Worm (Caenorhabditis elegans) whole organism, young adult: ENCODE data around the gene pacs-1.

Experiments
- B0035.1 ChIP-seq: sonication (generic microtip); optimal IDR thresholded peaks from 2 replicates; lab custom pipeline; 2016; ENCODE audit warnings: missing genetic modification characterization, mild to moderate bottlenecking, missing compliant biosample characterization, missing genotype, missing genetic modification reagents
- C06A6.2 ChIP-seq: fragments of 200-800 bp; sonication (Bioruptor generic); conservative IDR thresholded peaks from 2 replicates; pipeline ENCODE4 v1.3.6; 2022; ENCODE audit warnings: missing genetic modification characterization, missing compliant biosample characterization
- F10E7.11 ChIP-seq: sonication (generic microtip); optimal IDR thresholded peaks from 2 replicates; lab custom pipeline; 2017; ENCODE audit warnings: mild to moderate bottlenecking, missing genetic modification characterization, moderate library complexity, missing compliant biosample characterization
- F22D6.2 ChIP-seq: sonication (generic microtip); optimal IDR thresholded peaks from 2 replicates; lab custom pipeline; 2016; ENCODE audit warnings: mild to moderate bottlenecking, missing genetic modification characterization, missing compliant biosample characterization
- F23B12.7 ChIP-seq: sonication (generic microtip); optimal IDR thresholded peaks from 2 replicates; lab custom pipeline; 2017; ENCODE audit warnings: missing genetic modification characterization, mild to moderate bottlenecking, missing compliant biosample characterization, antibody characterized with exemption, moderate library complexity; ENCODE audit not compliant: insufficient read depth
- F49E8.2 ChIP-seq: sonication (generic microtip); optimal IDR thresholded peaks from 3 replicates; lab custom pipeline; 2017; ENCODE audit warnings: missing genetic modification characterization, mild to moderate bottlenecking, missing compliant biosample characterization, antibody characterized with exemption, moderate library complexity; ENCODE audit not compliant: insufficient read depth
- K11D2.4 ChIP-seq: fragments of 200-800 bp; sonication (Bioruptor generic); IDR thresholded peaks from 2 replicates; pipeline ENCODE4 v1.3.6; 2022; ENCODE audit warnings: missing genetic modification reagents, missing genetic modification characterization, missing compliant biosample characterization
- Y53G8AR.9 ChIP-seq: fragments of 200-800 bp; sonication (Bioruptor generic); conservative IDR thresholded peaks from 2 replicates; pipeline ENCODE4 v1.3.6; 2022; ENCODE audit warnings: missing genetic modification reagents, missing genetic modification characterization, missing compliant biosample characterization
- Y67H2A.10 ChIP-seq: fragments of 200-800 bp; sonication (Bioruptor generic); conservative IDR thresholded peaks from 2 replicates; pipeline ENCODE4 v1.3.6; 2022; ENCODE audit warnings: missing genetic modification reagents, missing genetic modification characterization, missing compliant biosample characterization
- Y79H2A.3 ChIP-seq: fragments of 200-800 bp; sonication (Bioruptor generic); conservative IDR thresholded peaks from 2 replicates; pipeline ENCODE4 v1.3.6; 2022; ENCODE audit warnings: missing genetic modification reagents, missing genetic modification characterization, missing compliant biosample characterization
- akir-1 ChIP-seq: fragments of 200-800 bp; sonication (Bioruptor generic); optimal IDR thresholded peaks from 2 replicates; lab custom pipeline; 2018; ENCODE audit warnings: mild to moderate bottlenecking, missing genetic modification characterization, moderate library complexity, missing compliant biosample characterization
- ama-1 ChIP-seq, 3 experiments: fragments of 150-350 bp in 1 of 3; sonication (generic microtip) in 2 of 3; optimal IDR thresholded peaks; 2 replicates each; lab custom pipeline; 2014 to 2018; ENCODE audit warnings: missing biosample characterization in 2 of 3, missing genetic modification characterization in 2 of 3, missing genetic modification reagents in 2 of 3
- attf-5 ChIP-seq: fragments of 200-800 bp; sonication (Bioruptor generic); optimal IDR thresholded peaks from 2 replicates; lab custom pipeline; 2018; ENCODE audit warnings: mild to moderate bottlenecking, missing genetic modification characterization, missing compliant biosample characterization
- ccch-3 ChIP-seq: fragments of 200-800 bp; sonication (Bioruptor generic); optimal IDR thresholded peaks from 2 replicates; lab custom pipeline; 2018; ENCODE audit warnings: mild to moderate bottlenecking, missing genetic modification characterization, missing compliant biosample characterization
- ceh-58 ChIP-seq: fragments of 200-800 bp; sonication (Bioruptor generic); IDR thresholded peaks from 2 replicates; pipeline ENCODE4 v1.3.6; 2022; ENCODE audit warnings: missing genetic modification characterization, missing compliant biosample characterization
- chd-7 ChIP-seq: sonication (generic microtip); optimal IDR thresholded peaks from 2 replicates; lab custom pipeline; 2016; ENCODE audit warnings: mild to moderate bottlenecking, missing genetic modification characterization, moderate library complexity, missing compliant biosample characterization
- dpl-1 ChIP-seq: fragments of 150-350 bp; optimal IDR thresholded peaks from 2 replicates; lab custom pipeline; 2014; ENCODE audit warnings: missing biosample characterization, missing genetic modification reagents, missing genetic modification characterization
- fkh-3 ChIP-seq: sonication (generic microtip); optimal IDR thresholded peaks from 2 replicates; lab custom pipeline; 2016; ENCODE audit warnings: mild to moderate bottlenecking, missing genetic modification characterization, missing compliant biosample characterization
- hlh-26 ChIP-seq: fragments of 200-800 bp; sonication (Bioruptor generic); conservative IDR thresholded peaks from 2 replicates; pipeline ENCODE4 v1.3.6; 2022; ENCODE audit warnings: missing genetic modification reagents, missing genetic modification characterization, missing compliant biosample characterization
- hmg-1.2 ChIP-seq: fragments of 200-800 bp; sonication (Bioruptor generic); IDR thresholded peaks from 2 replicates; pipeline ENCODE4 v1.3.6; 2022; ENCODE audit warnings: missing genetic modification reagents, missing genetic modification characterization, missing compliant biosample characterization
- hrde-1 ChIP-seq: sonication (generic microtip); optimal IDR thresholded peaks from 2 replicates; lab custom pipeline; 2016; ENCODE audit warnings: missing genetic modification characterization, mild to moderate bottlenecking, missing compliant biosample characterization, moderate library complexity, missing genotype, missing genetic modification reagents, borderline replicate concordance
- let-607 ChIP-seq, 2 experiments: fragments of 200-800 bp in 1 of 2; sonication (Bioruptor generic) in 1 of 2; sonication (generic microtip) in 1 of 2; optimal IDR thresholded peaks; 2 replicates each; lab custom pipeline; 2016 to 2018; ENCODE audit warnings: mild to moderate bottlenecking in 2 of 2, missing compliant biosample characterization in 2 of 2, missing genetic modification characterization in 2 of 2, moderate library complexity in 2 of 2, missing genotype in 1 of 2
- lin-26 ChIP-seq: fragments of 200-800 bp; sonication (Bioruptor generic); IDR thresholded peaks from 2 replicates; pipeline ENCODE4 v1.3.6; 2022; ENCODE audit warnings: missing genetic modification reagents, missing genetic modification characterization, missing compliant biosample characterization
- lin-54 ChIP-seq: fragments of 200-800 bp; sonication (Bioruptor generic); optimal IDR thresholded peaks from 2 replicates; lab custom pipeline; 2018; ENCODE audit warnings: mild to moderate bottlenecking, missing genetic modification characterization, missing compliant biosample characterization
- lsl-1 ChIP-seq: fragments of 200-800 bp; sonication (Bioruptor generic); optimal IDR thresholded peaks from 2 replicates; lab custom pipeline; 2018; ENCODE audit warnings: mild to moderate bottlenecking, missing genetic modification characterization, moderate library complexity, missing compliant biosample characterization
- lsy-27 ChIP-seq: sonication (generic microtip); optimal IDR thresholded peaks from 2 replicates; lab custom pipeline; 2017; ENCODE audit warnings: missing genetic modification characterization, mild to moderate bottlenecking, missing compliant biosample characterization, antibody characterized with exemption, missing genotype, borderline replicate concordance; ENCODE audit not compliant: insufficient read depth
- madf-6 ChIP-seq: fragments of 200-800 bp; sonication (Bioruptor generic); IDR thresholded peaks from 2 replicates; pipeline ENCODE4 v1.3.6; 2022; ENCODE audit warnings: missing genetic modification reagents, missing genetic modification characterization, missing compliant biosample characterization
- mel-28 ChIP-seq: sonication (generic microtip); optimal IDR thresholded peaks from 2 replicates; lab custom pipeline; 2016; ENCODE audit warnings: borderline replicate concordance, mild to moderate bottlenecking, missing genetic modification characterization, missing compliant biosample characterization
- nfya-2 ChIP-seq: fragments of 200-800 bp; sonication (Bioruptor generic); IDR thresholded peaks from 2 replicates; pipeline ENCODE4 v1.3.6; 2022; ENCODE audit warnings: missing genetic modification reagents, missing genetic modification characterization, missing compliant biosample characterization
- nhr-179 ChIP-seq: sonication (generic microtip); optimal IDR thresholded peaks from 2 replicates; lab custom pipeline; 2016; ENCODE audit warnings: mild to moderate bottlenecking, missing genetic modification characterization, missing compliant biosample characterization
- nhr-90 ChIP-seq: sonication (generic microtip); optimal IDR thresholded peaks from 2 replicates; lab custom pipeline; 2016; ENCODE audit warnings: missing genotype, mild to moderate bottlenecking, missing genetic modification characterization, missing compliant biosample characterization
- rpc-1 ChIP-seq, 2 experiments: fragments of 150-350 bp in 1 of 2; sonication (generic microtip) in 1 of 2; optimal IDR thresholded peaks; 2 replicates each; lab custom pipeline; 2014 to 2018; ENCODE audit warnings: missing biosample characterization in 1 of 2, missing genetic modification characterization in 1 of 2, missing genetic modification reagents in 1 of 2, missing genotype in 1 of 2
- snpc-1.3 ChIP-seq: sonication (generic microtip); optimal IDR thresholded peaks from 2 replicates; lab custom pipeline; 2017; ENCODE audit warnings: missing genetic modification characterization, mild to moderate bottlenecking, missing compliant biosample characterization, antibody characterized with exemption, moderate library complexity, missing genotype, missing genetic modification reagents; ENCODE audit not compliant: insufficient read depth
- snpc-3.4 ChIP-seq: sonication (generic microtip); optimal IDR thresholded peaks from 2 replicates; lab custom pipeline; 2017; ENCODE audit warnings: missing genetic modification characterization, mild to moderate bottlenecking, missing compliant biosample characterization, antibody characterized with exemption, moderate library complexity, missing genotype, missing genetic modification reagents
- snpc-4 ChIP-seq, 5 experiments: fragments of 150-350 bp in 1 of 5; sonication (generic microtip) in 4 of 5; optimal IDR thresholded peaks; 2 replicates each; lab custom pipeline; 2014 to 2018; ENCODE audit warnings: missing genetic modification characterization in 5 of 5, missing biosample characterization in 3 of 5, antibody characterized with exemption in 2 of 5, mild to moderate bottlenecking in 2 of 5, missing compliant biosample characterization in 2 of 5, missing genotype in 2 of 5, moderate library complexity in 2 of 5, missing genetic modification reagents in 1 of 5
- sptf-2 ChIP-seq: fragments of 200-800 bp; sonication (Bioruptor generic); optimal IDR thresholded peaks from 2 replicates; lab custom pipeline; 2018; ENCODE audit warnings: mild to moderate bottlenecking, missing genetic modification characterization, missing compliant biosample characterization
- unc-62 ChIP-seq: fragments of 150-350 bp; optimal IDR thresholded peaks from 2 replicates; lab custom pipeline; 2014; ENCODE audit warnings: missing biosample characterization, missing genetic modification reagents, missing genetic modification characterization
- zfh-2 ChIP-seq: fragments of 200-800 bp; sonication (Bioruptor generic); conservative IDR thresholded peaks from 2 replicates; pipeline ENCODE4 v1.3.6; 2022; ENCODE audit warnings: missing genetic modification reagents, missing genetic modification characterization, missing compliant biosample characterization
- zim-3 ChIP-seq: sonication (generic microtip); optimal IDR thresholded peaks from 2 replicates; lab custom pipeline; 2017; ENCODE audit warnings: mild to moderate bottlenecking, missing genetic modification characterization, moderate library complexity, missing compliant biosample characterization

pacs-1 gene

DNA sequence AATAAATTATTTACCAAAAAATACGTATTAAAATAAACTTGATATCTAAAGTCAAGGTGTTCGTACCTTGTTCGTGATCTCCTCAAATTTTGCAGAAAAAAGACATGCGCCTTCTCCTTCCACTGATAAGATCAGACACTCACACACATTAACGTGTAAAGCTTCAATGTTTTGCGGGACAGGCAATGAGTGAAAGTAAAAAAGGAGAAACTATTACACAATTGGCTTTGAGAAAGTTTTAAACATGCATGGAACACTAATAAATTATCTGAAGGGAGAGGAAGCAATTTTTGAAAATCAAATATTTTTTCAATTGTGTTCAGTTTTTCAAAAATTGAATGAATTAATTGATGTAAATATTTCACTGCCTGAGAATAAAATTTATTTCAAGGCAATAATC, 7.9 kb upstream of the pacs-1 start:
- no peak for TF ChIP-seq nfya-2
- TF ChIP-seq Y79H2A.3 (GFP tag; lab: Robert Waterston, UW): no peak
- no peak for TF ChIP-seq zim-3 (tag; lab: Kevin White, UChicago)
- no peak for TF ChIP-seq let-607 (tag; optimal IDR thresholded peaks at IDR 0.05; lab: Kevin White, UChicago)
- no peak for TF ChIP-seq F23B12.7 (tag; lab: Kevin White, UChicago)
- TF ChIP-seq nhr-90 (tag; lab: Kevin White, UChicago): no peak
- no peak for TF ChIP-seq fkh-3 (tag; lab: Kevin White, UChicago)
- TF ChIP-seq Y53G8AR.9 (GFP tag; lab: Robert Waterston, UW): no peak
- TF ChIP-seq B0035.1 (tag; lab: Kevin White, UChicago): no peak
- no peak for TF ChIP-seq Y67H2A.10

DNA sequence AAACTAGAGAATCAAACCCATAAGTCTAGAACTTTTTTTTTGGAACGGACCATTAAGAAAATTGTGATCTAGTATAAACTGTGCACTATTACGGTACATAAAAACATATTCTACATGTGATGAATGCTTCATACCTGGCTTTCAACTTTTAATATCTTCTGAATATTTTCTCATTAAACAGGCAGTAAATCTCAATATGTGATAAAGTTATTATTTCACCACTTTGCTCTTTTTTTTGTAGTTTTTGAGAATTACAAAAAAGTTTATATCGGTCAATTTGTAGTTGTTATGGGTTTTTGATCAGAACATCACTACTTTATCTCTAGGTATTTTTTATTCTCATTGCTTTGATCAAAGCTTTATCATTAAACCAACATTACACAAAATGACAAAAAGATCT, 7.3 kb upstream of the pacs-1 start:
- TF ChIP-seq rpc-1 (optimal IDR thresholded peaks at IDR 0.05; lab: Kevin White, UChicago) (no peak), rpc-1 (tag; optimal IDR thresholded peaks at IDR 0.05; lab: Kevin White, UChicago) (no peak), hrde-1 (tag; lab: Kevin White, UChicago) (no peak), unc-62 (GFP tag; lab: Kevin White, UChicago) (no peak)

DNA sequence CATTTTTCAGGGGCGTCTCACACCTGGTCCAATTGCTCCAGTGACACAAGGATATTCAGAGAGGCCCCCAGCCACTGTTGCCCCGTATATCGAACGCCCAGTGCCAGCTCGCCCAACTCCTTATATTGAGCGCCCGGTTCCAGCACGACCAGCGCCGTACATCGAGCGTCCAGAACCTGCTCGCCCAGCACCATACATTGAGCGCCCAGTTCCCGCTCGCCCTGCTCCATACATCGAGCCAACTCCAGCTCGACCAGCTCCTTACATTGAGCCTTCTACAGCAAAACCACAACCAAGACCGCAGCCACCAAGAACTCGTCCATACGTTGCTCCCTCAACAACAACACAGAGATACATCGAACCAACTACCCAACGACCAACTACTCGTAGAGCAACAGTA, 5.8 kb upstream of the pacs-1 start:
- TF ChIP-seq ccch-3 (no peak), akir-1 (no peak), ama-1 (optimal IDR thresholded peaks at IDR 0.05; lab: Kevin White, UChicago) (no peak), ama-1 (GFP tag; optimal IDR thresholded peaks at IDR 0.05; lab: Kevin White, UChicago) (no peak), zfh-2 (GFP tag; lab: Robert Waterston, UW) (peak; percentile 78)

DNA sequence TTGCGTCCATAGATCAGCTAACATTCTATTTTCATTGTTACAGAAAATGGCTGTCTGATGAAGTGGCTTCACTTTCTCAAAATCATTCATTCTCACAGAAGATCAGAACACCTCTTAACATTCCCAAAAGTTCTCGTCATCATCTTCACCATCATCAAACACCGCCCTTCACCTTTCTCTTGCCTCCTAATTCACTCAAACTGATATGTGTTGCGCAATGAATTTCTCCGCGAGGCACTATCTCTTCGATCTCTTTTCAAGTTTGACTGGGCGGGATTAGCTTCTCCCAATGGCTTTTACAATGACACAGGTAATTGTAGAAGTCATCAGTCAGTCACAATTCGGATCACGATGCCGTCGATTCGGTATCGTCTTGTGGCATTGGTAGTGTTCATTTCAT, 4.5 kb upstream of the pacs-1 start, which contains the start of gene grd-6:
Gene grd-6, plus strand, starts transcription at position 301 of the 400 bp plus-strand sequence.
- TF ChIP-seq madf-6 (GFP tag; lab: Robert Waterston, UW): no peak
- no peak for TF ChIP-seq attf-5 (GFP tag; lab: Kevin White, UChicago)
- TF ChIP-seq nfya-2: no peak
- no peak for TF ChIP-seq lin-26 (GFP tag; lab: Robert Waterston, UW)

DNA sequence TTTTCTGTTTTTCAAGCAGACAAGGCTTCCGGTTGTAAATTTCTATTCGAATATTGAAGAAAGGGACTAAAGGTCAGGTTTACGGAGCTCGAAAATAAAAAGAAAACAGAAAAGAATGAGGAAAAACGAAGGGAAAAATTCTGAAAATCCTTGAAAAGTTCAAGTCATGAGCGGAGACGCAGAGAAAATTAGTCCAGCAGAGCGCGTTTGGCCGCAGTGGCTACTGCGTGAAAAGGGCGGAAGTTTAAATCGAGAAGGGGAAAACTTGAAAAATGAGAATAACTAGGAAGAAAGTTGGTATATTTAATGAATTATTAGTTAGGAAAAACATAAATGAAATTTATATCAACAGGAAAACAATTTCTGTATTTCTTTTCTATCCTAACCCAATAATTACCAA, 3.4 kb upstream of the pacs-1 start:
- TF ChIP-seq snpc-1.3 (tag; lab: Kevin White, UChicago) (peak; percentile 9), lin-54 (peak; percentile 73), rpc-1 (optimal IDR thresholded peaks at IDR 0.05; lab: Kevin White, UChicago) (no peak), rpc-1 (tag; optimal IDR thresholded peaks at IDR 0.05; lab: Kevin White, UChicago) (no peak), hlh-26 (GFP tag; lab: Robert Waterston, UW) (no peak), sptf-2 (no peak), F49E8.2 (tag; lab: Kevin White, UChicago) (peak; percentile 21), mel-28 (no peak), hmg-1.2 (peak; percentile 67; the same call in 1 of the 2 replicates), K11D2.4 (GFP tag; lab: Robert Waterston, UW) (no peak), ceh-58 (GFP tag; lab: Robert Waterston, UW) (no peak), dpl-1 (GFP tag; lab: Kevin White, UChicago) (peak; percentile 49), lsl-1 (GFP tag; lab: Kevin White, UChicago) (peak; percentile 25), lsy-27 (tag; lab: Kevin White, UChicago) (no peak), snpc-4 (GFP tag; optimal IDR thresholded peaks at IDR 0.05; lab: Kevin White, UChicago) (no peak), snpc-4 (tag; optimal IDR thresholded peaks at IDR 0.05; lab: Kevin White, UChicago) (peak in 1 of 4 experiments; percentile 7), F10E7.11 (tag; lab: Kevin White, UChicago) (no peak), C06A6.2 (GFP tag; lab: Robert Waterston, UW) (no peak), snpc-3.4 (no peak), nhr-90 (tag; lab: Kevin White, UChicago) (no peak), nhr-179 (tag; lab: Kevin White, UChicago) (no peak), chd-7 (tag; lab: Kevin White, UChicago) (no peak), F22D6.2 (tag; lab: Kevin White, UChicago) (no peak)
